Fruit fly (Drosophila melanogaster): Measurements from ENCODE around the gene CG12065.

The CG12065 gene

dm6 chrX:8534321-8534661, 39.8 kb upstream of the CG12065 start:
- TF ChIP-seq ERR (GFP tag; optimal IDR thresholded peaks at IDR 0.05) (no peak), toy (GFP tag; IDR thresholded peaks at IDR 0.05) (no peak), CG2116 (GFP tag; optimal IDR thresholded peaks at IDR 0.05) (no peak), Pdp1 (GFP tag; optimal IDR thresholded peaks at IDR 0.05) (peak in 1 of 2 experiments; percentile 60), CTCF (GFP tag; optimal IDR thresholded peaks at IDR 0.05) (peak; percentile 77)

dm6 chrX:8534734-8535133, 39.4 kb upstream of the CG12065 start:
- TF ChIP-seq CG2889 (GFP tag; IDR thresholded peaks at IDR 0.05): no peak
- TF ChIP-seq CG8924 (tag; optimal IDR thresholded peaks at IDR 0.05): no peak
- no peak for TF ChIP-seq gsb-n (tag; optimal IDR thresholded peaks at IDR 0.05)
- no peak for TF ChIP-seq caup (GFP tag; optimal IDR thresholded peaks at IDR 0.05; ENCODE audit: severe bottlenecking)
- TF ChIP-seq ttk (GFP tag; IDR thresholded peaks at IDR 0.05): no peak
- TF ChIP-seq sisA (GFP tag; IDR thresholded peaks at IDR 0.05): peak; percentile 13; the same call in 1 of the 2 replicates
- no peak for TF ChIP-seq mirr (GFP tag; optimal IDR thresholded peaks at IDR 0.05)
- no peak for TF ChIP-seq Bgb (GFP tag; IDR thresholded peaks at IDR 0.05; ENCODE audit: partially characterized antibody)
- no peak for TF ChIP-seq CG9727 (GFP tag; optimal IDR thresholded peaks at IDR 0.05)
- TF ChIP-seq CG3407 (GFP tag; optimal IDR thresholded peaks at IDR 0.05): no peak
- no peak for TF ChIP-seq CG13624 (GFP tag; optimal IDR thresholded peaks at IDR 0.05)
- TF ChIP-seq Ada2b (GFP tag; IDR thresholded peaks at IDR 0.05): no peak
- peak; percentile 32 for TF ChIP-seq CG7839 (tag; optimal IDR thresholded peaks at IDR 0.05)
- no peak for TF ChIP-seq CG10274 (GFP tag; optimal IDR thresholded peaks at IDR 0.05)
- TF ChIP-seq CG17361 (GFP tag; IDR thresholded peaks at IDR 0.05): peak; percentile 45; the same call in 2 of the 3 replicates
- no peak for TF ChIP-seq CG3838 (GFP tag; optimal IDR thresholded peaks at IDR 0.05)
- no peak for TF ChIP-seq dmrt11E (tag; optimal IDR thresholded peaks at IDR 0.05)
- TF ChIP-seq Drgx (GFP tag; IDR thresholded peaks at IDR 0.05): peak; percentile 68
- TF ChIP-seq Dp (GFP tag; optimal IDR thresholded peaks at IDR 0.05): no peak
- TF ChIP-seq CG9609 (GFP tag; optimal IDR thresholded peaks at IDR 0.05): no peak
- no peak for TF ChIP-seq CG12744 (GFP tag; optimal IDR thresholded peaks at IDR 0.05)
- no peak for TF ChIP-seq ssp (GFP tag; IDR thresholded peaks at IDR 0.05)
- TF ChIP-seq ranshi (GFP tag; IDR thresholded peaks at IDR 0.05): no peak
- TF ChIP-seq lov (optimal IDR thresholded peaks at IDR 0.05): no peak
- TF ChIP-seq lov (GFP tag; IDR thresholded peaks at IDR 0.05): no peak
- no peak for TF ChIP-seq CG1024 (GFP tag; IDR thresholded peaks at IDR 0.05)
- no peak for TF ChIP-seq Lhr (GFP tag; optimal IDR thresholded peaks at IDR 0.05)
- no peak for TF ChIP-seq C15 (GFP tag; IDR thresholded peaks at IDR 0.05)
- no peak for TF ChIP-seq CG6854 (GFP tag; optimal IDR thresholded peaks at IDR 0.05)
- TF ChIP-seq onecut (GFP tag; IDR thresholded peaks at IDR 0.05): no peak
- TF ChIP-seq abd-A (tag; optimal IDR thresholded peaks at IDR 0.05): no peak
- TF ChIP-seq CG30403 (GFP tag; optimal IDR thresholded peaks at IDR 0.05): no peak
- peak; percentile 48 for TF ChIP-seq CG11504 (tag; optimal IDR thresholded peaks at IDR 0.05)
- TF ChIP-seq sens (GFP tag): peak; percentile 45
- TF ChIP-seq p53 (GFP tag; optimal IDR thresholded peaks at IDR 0.05): no peak
- TF ChIP-seq vfl (GFP tag; optimal IDR thresholded peaks at IDR 0.05): no peak
- no peak for TF ChIP-seq nau (GFP tag; optimal IDR thresholded peaks at IDR 0.05)
- no peak for TF ChIP-seq prd (optimal IDR thresholded peaks at IDR 0.05)
- TF ChIP-seq prd (GFP tag; IDR thresholded peaks at IDR 0.05): no peak
- no peak for TF ChIP-seq cad (GFP tag; optimal IDR thresholded peaks at IDR 0.05)
- no peak for TF ChIP-seq CrebB (tag; optimal IDR thresholded peaks at IDR 0.05)
- TF ChIP-seq CG18764 (GFP tag; optimal IDR thresholded peaks at IDR 0.05): no peak
- TF ChIP-seq CG8359 (GFP tag; optimal IDR thresholded peaks at IDR 0.05; ENCODE audit: borderline replicate concordance): no peak
- TF ChIP-seq stwl (tag; optimal IDR thresholded peaks at IDR 0.05): no peak
- no peak for TF ChIP-seq hbn (GFP tag; IDR thresholded peaks at IDR 0.05; ENCODE audit: partially characterized antibody)
- no peak for TF ChIP-seq CG11723 (GFP tag; optimal IDR thresholded peaks at IDR 0.05)
- no peak for TF ChIP-seq zfh1 (GFP tag; IDR thresholded peaks at IDR 0.05)

Measured in whole organism, embryonic.